Worm (Caenorhabditis elegans) whole organism, late embryonic: ENCODE measurements around the gene C45B11.5.

Source experiments
- ceh-18 ChIP-seq: sonication (generic microtip); optimal IDR thresholded peaks from 2 replicates; lab custom pipeline; 2016; ENCODE audit warnings: missing genetic modification characterization, missing compliant biosample characterization
- ceh-19 ChIP-seq: fragments of 200-800 bp; sonication (Bioruptor generic); optimal IDR thresholded peaks from 2 replicates; lab custom pipeline; 2018; ENCODE audit warnings: mild to moderate bottlenecking, missing genetic modification characterization, missing compliant biosample characterization
- ceh-34 ChIP-seq: sonication (generic microtip); optimal IDR thresholded peaks from 2 replicates; lab custom pipeline; 2016; ENCODE audit warnings: mild to moderate bottlenecking, missing genetic modification characterization, missing compliant biosample characterization
- dve-1 ChIP-seq: sonication (generic microtip); optimal IDR thresholded peaks from 2 replicates; lab custom pipeline; 2017; ENCODE audit warnings: antibody characterized with exemption, mild to moderate bottlenecking, missing genetic modification characterization, missing compliant biosample characterization
- elt-2 ChIP-seq: sonication (generic microtip); optimal IDR thresholded peaks from 2 replicates; lab custom pipeline; 2016; ENCODE audit warnings: missing genetic modification reagents, missing genetic modification characterization, missing compliant biosample characterization
- fkh-10 ChIP-seq: fragments of 150-350 bp; optimal IDR thresholded peaks from 2 replicates; lab custom pipeline; 2014; ENCODE audit warnings: missing biosample characterization, missing genetic modification reagents, missing genetic modification characterization
- hlh-30 ChIP-seq: sonication (generic microtip); optimal IDR thresholded peaks from 2 replicates; lab custom pipeline; 2017; ENCODE audit warnings: antibody characterized with exemption, missing genetic modification characterization, missing compliant biosample characterization; ENCODE audit not compliant: insufficient read depth
- hlh-8 ChIP-seq: sonication (generic microtip); optimal IDR thresholded peaks from 2 replicates; lab custom pipeline; 2016; ENCODE audit warnings: missing genotype, missing genetic modification characterization, missing compliant biosample characterization
- nfya-1 ChIP-seq: sonication (generic microtip); optimal IDR thresholded peaks from 2 replicates; lab custom pipeline; 2017; ENCODE audit warnings: missing genetic modification characterization, mild to moderate bottlenecking, missing compliant biosample characterization, antibody characterized with exemption, moderate library complexity
- nhr-11 ChIP-seq: fragments of 150-350 bp; optimal IDR thresholded peaks from 2 replicates; lab custom pipeline; 2014; ENCODE audit warnings: missing biosample characterization, missing genetic modification characterization
- pha-4 ChIP-seq: fragments of 150-350 bp; optimal IDR thresholded peaks from 2 replicates; lab custom pipeline; 2018; ENCODE audit warnings: missing biosample characterization, missing genetic modification reagents, missing genetic modification characterization
- tbx-7 ChIP-seq: sonication (generic microtip); optimal IDR thresholded peaks from 2 replicates; lab custom pipeline; 2016; ENCODE audit warnings: missing genotype, missing genetic modification characterization, missing compliant biosample characterization
- unc-3 ChIP-seq, 2 experiments: fragments of 200-800 bp in 1 of 2; sonication (Bioruptor generic) in 1 of 2; sonication (generic microtip) in 1 of 2; conservative IDR thresholded peaks in 1 of 2; optimal IDR thresholded peaks in 1 of 2; 2 replicates each; pipeline versions ENCODE4 v1.3.6 to Lab custom; 2016 to 2022; ENCODE audit warnings: missing compliant biosample characterization in 2 of 2, missing genetic modification characterization in 2 of 2, missing genetic modification reagents in 1 of 2
- unc-55 ChIP-seq: sonication (generic microtip); optimal IDR thresholded peaks from 2 replicates; lab custom pipeline; 2017; ENCODE audit warnings: missing biosample characterization, missing genetic modification reagents, missing genetic modification characterization

DNA sequence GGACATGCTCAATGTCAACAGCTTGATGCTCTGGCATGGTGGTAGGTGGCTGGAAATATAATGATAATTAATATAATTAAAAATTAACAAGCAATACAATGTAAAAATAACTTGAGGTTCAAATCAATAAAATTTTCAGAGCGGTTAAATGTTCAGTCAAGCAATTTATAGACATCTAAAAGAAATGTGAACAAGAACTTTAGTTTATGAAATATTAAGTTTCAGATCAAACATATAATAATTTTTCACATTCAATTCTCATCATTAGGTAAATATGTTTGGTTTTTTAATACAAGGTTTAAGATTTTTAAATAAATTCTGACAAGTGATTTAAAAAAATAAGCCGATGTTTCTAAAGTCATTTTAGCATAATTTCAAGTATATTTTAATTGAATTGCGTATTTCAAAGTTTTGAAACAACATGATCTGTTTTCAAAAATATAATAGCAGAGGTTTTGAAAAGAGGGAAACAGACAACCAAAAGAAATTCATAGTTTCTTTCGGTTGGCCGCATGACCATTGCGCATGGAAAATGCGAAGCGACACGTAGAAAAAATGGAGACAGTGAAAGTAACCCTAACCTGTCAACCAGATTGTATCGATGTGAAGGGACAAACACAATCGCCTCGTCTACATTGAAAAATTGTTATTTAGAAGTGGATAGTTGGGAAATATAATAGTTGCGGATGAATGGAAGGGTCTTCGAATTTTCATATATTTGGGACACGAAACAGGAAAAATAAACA lies 18.8 kb downstream of the C45B11.5 start, which contains the start of gene T04C12.11:
- no peak for TF ChIP-seq tbx-7 (tag; lab: Kevin White, UChicago)
- TF ChIP-seq nfya-1 (tag; lab: Kevin White, UChicago) = no peak
- no peak for TF ChIP-seq ceh-18
- no peak for TF ChIP-seq hlh-30 (tag; lab: Kevin White, UChicago)
- no peak for TF ChIP-seq ceh-34 (tag; lab: Kevin White, UChicago)
- no peak for TF ChIP-seq elt-2 (tag; lab: Kevin White, UChicago)
- TF ChIP-seq dve-1 (tag; lab: Kevin White, UChicago) = no peak
- no peak for TF ChIP-seq ceh-19 (GFP tag; lab: Kevin White, UChicago)
- TF ChIP-seq nhr-11 (tag; lab: Kevin White, UChicago) = no peak
- TF ChIP-seq unc-3 (GFP tag; conservative IDR thresholded peaks at IDR 0.05; lab: Robert Waterston, UW) = no peak
- TF ChIP-seq unc-3 (tag; optimal IDR thresholded peaks at IDR 0.05; lab: Kevin White, UChicago) = no peak
- TF ChIP-seq hlh-8 (tag; lab: Kevin White, UChicago) = no peak
- TF ChIP-seq unc-55 = no peak
- no peak for TF ChIP-seq pha-4 (tag; lab: Kevin White, UChicago)
- no peak for TF ChIP-seq fkh-10
